Worm (Caenorhabditis elegans) whole organism, L4/young adult: Measurements from ENCODE around the gene sym-1.

ENCODE experiments used
- dao-5 ChIP-seq: sonication (generic microtip); optimal IDR thresholded peaks from 2 replicates; lab custom pipeline; 2016; ENCODE audit warnings: missing genotype, missing genetic modification characterization, moderate library complexity, missing compliant biosample characterization
- him-1 ChIP-seq: sonication (generic microtip); optimal IDR thresholded peaks from 2 replicates; lab custom pipeline; 2016; ENCODE audit warnings: missing genotype, missing genetic modification reagents, missing genetic modification characterization, missing compliant biosample characterization

- TF ChIP-seq dao-5 (tag; lab: Kevin White, UChicago) = no peak
- TF ChIP-seq him-1 (tag; lab: Kevin White, UChicago) = no peak
These were observed 2.9 kb downstream of the sym-1 start for ce11 chrX:14584335-14584734.
